Fruit fly (Drosophila melanogaster) whole organism, embryonic: ENCODE measurements around the gene hob.

Experiments used
- BtbVII ChIP-seq: fragments of 200-800 bp; sonication (Bioruptor generic); optimal IDR thresholded peaks from 3 replicates; lab custom pipeline; 2017; ENCODE audit warnings: missing biosample characterization, mild to moderate bottlenecking, missing genetic modification characterization
- Bteb2 ChIP-seq: fragments of 200-800 bp; sonication (Bioruptor generic); optimal IDR thresholded peaks from 2 replicates; lab custom pipeline; 2016; ENCODE audit warnings: missing biosample characterization, missing genetic modification characterization
- CG10209 ChIP-seq: fragments of 200-800 bp; sonication (Bioruptor generic); optimal IDR thresholded peaks from 3 replicates; lab custom pipeline; 2017; ENCODE audit warnings: missing biosample characterization, mild to moderate bottlenecking, missing genetic modification characterization, missing genetic modification reagents
- CG10959 ChIP-seq: fragments of 200-800 bp; sonication (Bioruptor generic); IDR thresholded peaks from 2 replicates; pipeline ENCODE4 v1.3.6; 2022; ENCODE audit warnings: missing biosample characterization, missing genetic modification characterization
- CG11695 ChIP-seq: fragments of 200-800 bp; sonication (Bioruptor generic); IDR thresholded peaks from 3 replicates; pipeline ENCODE4 v1.3.6; 2022; ENCODE audit warnings: missing biosample characterization, missing genetic modification characterization
- CG12104 ChIP-seq: fragments of 200-800 bp; sonication (Bioruptor generic); optimal IDR thresholded peaks from 3 replicates; lab custom pipeline; 2016; ENCODE audit warnings: missing biosample characterization, missing genetic modification characterization
- CG13424 ChIP-seq: fragments of 200-800 bp; sonication (Bioruptor generic); optimal IDR thresholded peaks from 2 replicates; lab custom pipeline; 2019; ENCODE audit warnings: missing biosample characterization, mild to moderate bottlenecking, missing genetic modification characterization, moderate library complexity
- CG13775 ChIP-seq: fragments of 200-800 bp; sonication (Bioruptor generic); optimal IDR thresholded peaks from 3 replicates; lab custom pipeline; 2017; ENCODE audit warnings: missing biosample characterization, mild to moderate bottlenecking, missing genetic modification characterization
- CG14014 ChIP-seq: fragments of 200-800 bp; sonication (Bioruptor generic); IDR thresholded peaks from 2 replicates; pipeline ENCODE4 v1.3.6; 2022; ENCODE audit warnings: missing biosample characterization, missing genetic modification characterization
- CG15601 ChIP-seq: fragments of 200-800 bp; sonication (Bioruptor generic); optimal IDR thresholded peaks from 3 replicates; lab custom pipeline; 2019; ENCODE audit warnings: missing biosample characterization, mild to moderate bottlenecking, missing genetic modification characterization, moderate library complexity
- CG17912 ChIP-seq: fragments of 200-800 bp; sonication (Bioruptor generic); optimal IDR thresholded peaks from 2 replicates; lab custom pipeline; 2018; ENCODE audit warnings: missing biosample characterization, mild to moderate bottlenecking, missing genetic modification characterization
- CG31224 ChIP-seq: fragments of 200-800 bp; sonication (Bioruptor generic); IDR thresholded peaks from 2 replicates; pipeline ENCODE4 v1.3.6; 2022; ENCODE audit warnings: missing biosample characterization, missing genetic modification characterization
- CG31365 ChIP-seq: fragments of 200-800 bp; sonication (Bioruptor generic); optimal IDR thresholded peaks from 2 replicates; lab custom pipeline; 2018; ENCODE audit warnings: missing biosample characterization, mild to moderate bottlenecking, missing genetic modification characterization
- CG9876 ChIP-seq: fragments of 200-800 bp; sonication (Bioruptor generic); optimal IDR thresholded peaks from 2 replicates; lab custom pipeline; 2016; ENCODE audit warnings: missing biosample characterization, missing genetic modification characterization
- CkIIα-i1 ChIP-seq: fragments of 200-800 bp; sonication (Bioruptor generic); IDR thresholded peaks from 2 replicates; pipeline ENCODE4 v1.3.6; 2022; ENCODE audit warnings: missing biosample characterization, missing genetic modification characterization
- Dad ChIP-seq: fragments of 200-800 bp; sonication (Bioruptor generic); optimal IDR thresholded peaks from 3 replicates; lab custom pipeline; 2016; ENCODE audit warnings: missing biosample characterization, missing genetic modification characterization
- Dek ChIP-seq: fragments of 200-800 bp; sonication (Bioruptor generic); optimal IDR thresholded peaks from 3 replicates; lab custom pipeline; 2019; ENCODE audit warnings: missing biosample characterization, mild to moderate bottlenecking, missing genetic modification characterization, moderate library complexity
- Doc2 ChIP-seq: fragments of 200-800 bp; sonication (Bioruptor generic); IDR thresholded peaks from 2 replicates; pipeline ENCODE4 v1.3.6; 2022; ENCODE audit warnings: missing biosample characterization, missing genetic modification characterization
- Hmr ChIP-seq: fragments of 200-800 bp; sonication (Bioruptor generic); optimal IDR thresholded peaks from 3 replicates; lab custom pipeline; 2017; ENCODE audit warnings: mild to moderate bottlenecking, missing biosample characterization, missing genetic modification reagents, missing genetic modification characterization
- Hr3 ChIP-seq: fragments of 200-800 bp; sonication (Bioruptor generic); optimal IDR thresholded peaks from 3 replicates; lab custom pipeline; 2016; ENCODE audit warnings: missing biosample characterization, missing genetic modification characterization
- Lhr ChIP-seq: fragments of 200-800 bp; sonication (Bioruptor generic); optimal IDR thresholded peaks from 3 replicates; lab custom pipeline; 2017; ENCODE audit warnings: mild to moderate bottlenecking, missing biosample characterization, missing genetic modification reagents, missing genetic modification characterization
- MESR4 ChIP-seq: fragments of 200-800 bp; sonication (Bioruptor generic); optimal IDR thresholded peaks from 2 replicates; lab custom pipeline; 2018; ENCODE audit warnings: missing biosample characterization, mild to moderate bottlenecking, missing genetic modification characterization, moderate library complexity
- NfI ChIP-seq: fragments of 200-800 bp; sonication (Bioruptor generic); optimal IDR thresholded peaks from 3 replicates; lab custom pipeline; 2018; ENCODE audit warnings: missing biosample characterization, mild to moderate bottlenecking, missing genetic modification characterization, moderate library complexity
- Sin3A ChIP-seq: fragments of >200 bp; optimal IDR thresholded peaks from 2 replicates; lab custom pipeline; 2018
- YL-1 ChIP-seq: fragments of 200-800 bp; sonication (Bioruptor generic); optimal IDR thresholded peaks from 3 replicates; lab custom pipeline; 2017; ENCODE audit warnings: missing biosample characterization, mild to moderate bottlenecking, missing genetic modification characterization
- ato ChIP-seq: fragments of 200-800 bp; sonication (Bioruptor generic); IDR thresholded peaks from 2 replicates; pipeline ENCODE4 v1.3.6; 2022; ENCODE audit warnings: missing biosample characterization, missing genetic modification characterization; ENCODE audit not compliant: partially characterized antibody
- bcd ChIP-seq: fragments of 200-800 bp; sonication (Bioruptor generic); optimal IDR thresholded peaks from 2 replicates; lab custom pipeline; 2017; ENCODE audit warnings: missing biosample characterization, mild to moderate bottlenecking, missing genetic modification characterization
- btn ChIP-seq: fragments of 200-800 bp; sonication (Bioruptor generic); optimal IDR thresholded peaks from 2 replicates; lab custom pipeline; 2016; ENCODE audit warnings: missing biosample characterization, missing genetic modification characterization
- cas ChIP-seq: fragments of 200-800 bp; sonication (Bioruptor generic); IDR thresholded peaks from 2 replicates; pipeline ENCODE4 v1.3.6; 2022; ENCODE audit warnings: missing biosample characterization, missing genetic modification characterization
- cg ChIP-seq: fragments of 200-800 bp; sonication (Bioruptor generic); optimal IDR thresholded peaks from 3 replicates; lab custom pipeline; 2019; ENCODE audit warnings: missing biosample characterization, mild to moderate bottlenecking, missing genetic modification characterization, moderate library complexity
- croc ChIP-seq: fragments of 200-800 bp; sonication (Bioruptor generic); conservative IDR thresholded peaks from 3 replicates; pipeline ENCODE4 v1.3.6; 2022; ENCODE audit warnings: missing biosample characterization, missing genetic modification characterization
- dysf ChIP-seq: fragments of 200-800 bp; sonication (Bioruptor generic); IDR thresholded peaks from 3 replicates; pipeline ENCODE4 v1.3.6; 2022; ENCODE audit warnings: missing biosample characterization, missing genetic modification characterization
- ems ChIP-seq: fragments of 200-800 bp; sonication (Bioruptor generic); optimal IDR thresholded peaks from 3 replicates; lab custom pipeline; 2016; ENCODE audit warnings: missing biosample characterization, missing genetic modification characterization
- en ChIP-seq: fragments of 200-800 bp; sonication (Bioruptor generic); optimal IDR thresholded peaks from 2 replicates; lab custom pipeline; 2016; ENCODE audit warnings: missing biosample characterization, missing genetic modification characterization
- fd96Cb ChIP-seq: fragments of 200-800 bp; sonication (Bioruptor generic); optimal IDR thresholded peaks from 2 replicates; lab custom pipeline; 2018; ENCODE audit warnings: missing biosample characterization, mild to moderate bottlenecking, missing genetic modification characterization, moderate library complexity
- fru ChIP-seq: fragments of >200 bp; optimal IDR thresholded peaks from 2 replicates; lab custom pipeline; 2017
- grn ChIP-seq: fragments of 200-800 bp; sonication (Bioruptor generic); optimal IDR thresholded peaks from 3 replicates; lab custom pipeline; 2017; ENCODE audit warnings: missing biosample characterization, missing genetic modification characterization
- gt ChIP-seq: fragments of 200-800 bp; sonication (Bioruptor generic); IDR thresholded peaks from 2 replicates; pipeline ENCODE4 v1.3.6; 2022; ENCODE audit warnings: missing biosample characterization, missing genetic modification characterization
- her ChIP-seq: fragments of 200-800 bp; sonication (Bioruptor generic); optimal IDR thresholded peaks from 2 replicates; lab custom pipeline; 2016; ENCODE audit warnings: missing biosample characterization, missing genetic modification characterization
- ken ChIP-seq: fragments of 200-800 bp; sonication (Bioruptor generic); IDR thresholded peaks from 3 replicates; pipeline ENCODE4 v1.3.6; 2022; ENCODE audit warnings: missing biosample characterization, missing genetic modification characterization
- otp ChIP-seq: fragments of 200-800 bp; sonication (Bioruptor generic); IDR thresholded peaks from 3 replicates; pipeline ENCODE4, ENCODE4 v1.3.6; 2022; ENCODE audit warnings: missing biosample characterization, missing genetic modification characterization
- pb ChIP-seq: fragments of 200-800 bp; sonication (Bioruptor generic); optimal IDR thresholded peaks from 3 replicates; lab custom pipeline; 2016; ENCODE audit warnings: missing biosample characterization, missing genetic modification characterization
- pho ChIP-seq: fragments of 200-800 bp; sonication (Bioruptor generic); optimal IDR thresholded peaks from 2 replicates; lab custom pipeline; 2016; ENCODE audit warnings: missing biosample characterization, missing genetic modification characterization
- repo ChIP-seq: fragments of 200-800 bp; sonication (Bioruptor generic); optimal IDR thresholded peaks from 2 replicates; lab custom pipeline; 2016; ENCODE audit warnings: missing biosample characterization, missing genetic modification characterization
- sim ChIP-seq: fragments of 200-800 bp; sonication (Bioruptor generic); IDR thresholded peaks from 2 replicates; pipeline ENCODE4 v1.3.6; 2022; ENCODE audit warnings: missing biosample characterization, missing genetic modification characterization
- tin ChIP-seq: fragments of 200-800 bp; sonication (Bioruptor generic); optimal IDR thresholded peaks from 3 replicates; lab custom pipeline; 2016; ENCODE audit warnings: missing biosample characterization, missing genetic modification characterization
- trem ChIP-seq: fragments of 200-800 bp; optimal IDR thresholded peaks from 3 replicates; lab custom pipeline; 2019; ENCODE audit warnings: missing biosample characterization, mild to moderate bottlenecking, missing genetic modification characterization, moderate library complexity
- tup ChIP-seq: fragments of 200-800 bp; sonication (Bioruptor generic); optimal IDR thresholded peaks from 2 replicates; lab custom pipeline; 2016; ENCODE audit warnings: missing biosample characterization, mild to moderate bottlenecking, missing genetic modification characterization, moderate library complexity
- yki ChIP-seq: fragments of >200 bp; optimal IDR thresholded peaks from 3 replicates; lab custom pipeline; 2018
- zen ChIP-seq: fragments of 200-800 bp; sonication (Bioruptor generic); optimal IDR thresholded peaks from 3 replicates; lab custom pipeline; 2018; ENCODE audit warnings: missing biosample characterization, mild to moderate bottlenecking, missing genetic modification characterization, moderate library complexity
- zfh2 ChIP-seq: fragments of 200-800 bp; sonication (Bioruptor generic); optimal IDR thresholded peaks from 2 replicates; lab custom pipeline; 2016; ENCODE audit warnings: missing biosample characterization, missing genetic modification characterization

The hob gene

DNA sequence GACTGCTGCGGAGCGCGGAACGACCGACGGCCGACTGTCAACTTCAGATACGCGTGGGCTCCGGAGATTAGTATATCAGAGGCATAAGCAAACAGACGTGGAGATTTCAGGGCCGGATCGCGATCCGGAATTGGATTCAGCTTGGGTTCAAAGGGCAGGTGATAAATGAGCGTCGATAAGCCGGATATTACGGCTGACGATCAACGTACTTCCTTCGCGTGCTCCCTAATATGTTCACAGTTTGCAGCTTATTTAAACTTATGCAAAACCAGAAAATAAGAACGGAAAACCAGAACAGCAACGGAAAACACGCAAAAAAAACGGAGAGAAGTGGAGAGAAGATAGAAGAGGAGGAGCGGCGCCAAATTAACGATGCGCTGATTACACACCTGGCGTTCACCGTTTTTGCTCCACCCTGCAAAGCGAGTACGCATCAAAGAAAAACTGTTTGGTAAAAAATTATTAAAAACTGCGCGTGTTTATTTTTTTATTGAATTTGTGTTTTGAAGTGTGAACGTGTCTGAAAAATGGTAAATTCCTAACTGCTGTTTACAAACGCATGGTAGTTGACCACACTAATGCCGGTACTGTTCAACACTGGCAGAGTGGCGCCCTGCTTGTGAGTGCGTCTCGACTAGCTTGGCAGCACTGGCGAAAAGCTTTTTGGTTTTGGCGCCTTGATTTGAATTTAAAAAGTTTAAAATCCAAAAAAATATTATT is 20.5 kb upstream of the hob start, which contains the start of gene CG17746 (continued):
- TF ChIP-seq ems (GFP tag; lab: Kevin White, UChicago) (peak; percentile 48), fd96Cb (tag; lab: Kevin White, UChicago) (no peak), en (GFP tag; lab: Kevin White, UChicago) (no peak), Bteb2 (GFP tag; lab: Kevin White, UChicago) (peak; percentile 45), Dad (peak; percentile 41), CG13775 (GFP tag; lab: Kevin White, UChicago) (peak; percentile 6), zen (tag; lab: Kevin White, UChicago) (peak; percentile 21), ken (GFP tag; lab: Robert Waterston, UW) (peak; percentile 64; the same call in 2 of the 3 replicates), dysf (peak; percentile 37; the same call in 1 of the 3 replicates), pho (GFP tag; lab: Kevin White, UChicago) (peak; percentile 70), CG10209 (GFP tag; lab: Kevin White, UChicago) (no peak), Doc2 (no peak), CG14014 (GFP tag; lab: Robert Waterston, UW) (no peak), fru (lab: Kevin White, UChicago) (no peak), pb (GFP tag; lab: Kevin White, UChicago) (peak; percentile 14), grn (GFP tag; lab: Kevin White, UChicago) (no peak), bcd (no peak), CG13424 (tag; lab: Kevin White, UChicago) (no peak), gt (GFP tag; lab: Robert Waterston, UW) (no peak), repo (GFP tag; lab: Kevin White, UChicago) (peak; percentile 32), trem (tag; lab: Kevin White, UChicago) (peak; percentile 87), Dek (tag; lab: Kevin White, UChicago) (peak; percentile 54), btn (GFP tag; lab: Kevin White, UChicago) (no peak), CkIIα-i1 (GFP tag; lab: Robert Waterston, UW) (no peak), NfI (GFP tag; lab: Kevin White, UChicago) (peak; percentile 9), MESR4 (peak; percentile 74), ato (GFP tag; lab: Robert Waterston, UW) (peak; percentile 50; the same call in 1 of the 2 replicates), her (GFP tag; lab: Kevin White, UChicago) (peak; percentile 53), Hr3 (peak; percentile 41), Hmr (GFP tag; lab: Kevin White, UChicago) (peak; percentile 68), cas (GFP tag; lab: Robert Waterston, UW) (peak; percentile 33; the same call in 1 of the 2 replicates), CG31365 (peak; percentile 35), sim (GFP tag; lab: Robert Waterston, UW) (no peak), yki (lab: Kevin White, UChicago) (no peak), tup (GFP tag; lab: Kevin White, UChicago) (no peak), Sin3A (lab: Kevin White, UChicago) (peak; percentile 64), croc (no peak), CG15601 (peak; percentile 53), CG9876 (GFP tag; lab: Kevin White, UChicago) (peak; percentile 47), CG10959 (GFP tag; lab: Robert Waterston, UW) (no peak), CG17912 (GFP tag; lab: Kevin White, UChicago) (peak; percentile 69), YL-1 (peak; percentile 78), otp (no peak), cg (no peak), zfh2 (peak; percentile 54), CG31224 (GFP tag; lab: Robert Waterston, UW) (no peak), CG11695 (GFP tag; lab: Robert Waterston, UW) (no peak), Lhr (GFP tag; lab: Kevin White, UChicago) (peak; percentile 92), CG12104 (GFP tag; lab: Kevin White, UChicago) (no peak), BtbVII (GFP tag; lab: Kevin White, UChicago) (peak; percentile 0), tin (GFP tag; lab: Kevin White, UChicago) (peak; percentile 45)
